Fruit fly (Drosophila melanogaster) whole organism, embryonic: ENCODE data around the gene Ppm1.
A peak's percentile ranks its signal among the peaks of the same experiment; 100 is the strongest.

Experiments used
- ATbp ChIP-seq: fragments of 200-800 bp; sonication (Bioruptor generic); optimal IDR thresholded peaks from 2 replicates; lab custom pipeline; 2017; ENCODE audit warnings: missing biosample characterization, mild to moderate bottlenecking, missing genetic modification characterization, missing genetic modification reagents
- CG10321 ChIP-seq: fragments of 200-800 bp; sonication (Bioruptor generic); IDR thresholded peaks from 2 replicates; pipeline ENCODE4 v1.3.6; 2022; ENCODE audit warnings: missing biosample characterization, missing genetic modification characterization
- CG12391 ChIP-seq: fragments of 200-800 bp; sonication (Bioruptor generic); optimal IDR thresholded peaks from 3 replicates; lab custom pipeline; 2018; ENCODE audit warnings: missing biosample characterization, mild to moderate bottlenecking, missing genetic modification characterization, moderate library complexity
- CG13775 ChIP-seq: fragments of 200-800 bp; sonication (Bioruptor generic); optimal IDR thresholded peaks from 3 replicates; lab custom pipeline; 2017; ENCODE audit warnings: missing biosample characterization, mild to moderate bottlenecking, missing genetic modification characterization
- CG15696 ChIP-seq: fragments of 200-800 bp; sonication (Bioruptor generic); optimal IDR thresholded peaks from 2 replicates; lab custom pipeline; 2019; ENCODE audit warnings: missing biosample characterization, mild to moderate bottlenecking, missing genetic modification characterization, moderate library complexity
- CG17359 ChIP-seq: fragments of 200-800 bp; sonication (Bioruptor generic); optimal IDR thresholded peaks from 3 replicates; lab custom pipeline; 2018; ENCODE audit warnings: missing biosample characterization, mild to moderate bottlenecking, missing genetic modification characterization, moderate library complexity
- CG17612 ChIP-seq: fragments of 200-800 bp; sonication (Bioruptor generic); IDR thresholded peaks from 2 replicates; pipeline ENCODE4 v1.3.6; 2022; ENCODE audit warnings: missing biosample characterization, missing genetic modification characterization
- CG17802 ChIP-seq: fragments of 200-800 bp; sonication (Bioruptor generic); optimal IDR thresholded peaks from 2 replicates; lab custom pipeline; 2018; ENCODE audit warnings: missing biosample characterization, mild to moderate bottlenecking, missing genetic modification characterization, moderate library complexity
- CG18476 ChIP-seq: fragments of 200-800 bp; sonication (Bioruptor generic); optimal IDR thresholded peaks from 2 replicates; lab custom pipeline; 2016; ENCODE audit warnings: missing biosample characterization, mild to moderate bottlenecking, missing genetic modification characterization
- CG3163 ChIP-seq: fragments of 200-800 bp; sonication (Bioruptor generic); optimal IDR thresholded peaks from 3 replicates; lab custom pipeline; 2016; ENCODE audit warnings: missing biosample characterization, missing genetic modification characterization
- CG32767 ChIP-seq: fragments of 200-800 bp; sonication (Bioruptor generic); IDR thresholded peaks from 2 replicates; pipeline ENCODE4 v1.3.6; 2022; ENCODE audit warnings: missing biosample characterization, missing genetic modification characterization
- CG4328 ChIP-seq: fragments of 200-800 bp; sonication (Bioruptor generic); optimal IDR thresholded peaks from 3 replicates; lab custom pipeline; 2017; ENCODE audit warnings: missing biosample characterization, missing genetic modification reagents, missing genetic modification characterization
- CG4617 ChIP-seq: fragments of 200-800 bp; sonication (Bioruptor generic); optimal IDR thresholded peaks from 3 replicates; lab custom pipeline; 2016; ENCODE audit warnings: missing biosample characterization, missing genetic modification characterization, borderline replicate concordance
- CG5245 ChIP-seq: fragments of 200-800 bp; sonication (Bioruptor generic); optimal IDR thresholded peaks from 3 replicates; lab custom pipeline; 2016; ENCODE audit warnings: missing biosample characterization, missing genetic modification characterization
- CG6683 ChIP-seq: fragments of 200-800 bp; sonication (Bioruptor generic); optimal IDR thresholded peaks from 2 replicates; lab custom pipeline; 2017; ENCODE audit warnings: missing biosample characterization, mild to moderate bottlenecking, missing genetic modification characterization, missing genetic modification reagents
- CG7928 ChIP-seq: fragments of 200-800 bp; sonication (Bioruptor generic); optimal IDR thresholded peaks from 2 replicates; lab custom pipeline; 2017; ENCODE audit warnings: missing biosample characterization, mild to moderate bottlenecking, missing genetic modification characterization
- CG8290 ChIP-seq, 3 experiments: fragments of 200-800 bp; sonication (Bioruptor generic); optimal IDR thresholded peaks; 2 replicates each; lab custom pipeline; 2016 to 2019; ENCODE audit warnings: missing biosample characterization in 3 of 3, missing genetic modification characterization in 3 of 3, mild to moderate bottlenecking in 2 of 3, moderate library complexity in 1 of 3
- CG8924 ChIP-seq: fragments of 200-800 bp; optimal IDR thresholded peaks from 3 replicates; lab custom pipeline; 2019; ENCODE audit warnings: missing biosample characterization, mild to moderate bottlenecking, missing genetic modification characterization, moderate library complexity
- CG9609 ChIP-seq: fragments of 200-800 bp; sonication (Bioruptor generic); optimal IDR thresholded peaks from 3 replicates; lab custom pipeline; 2016; ENCODE audit warnings: missing biosample characterization, missing genetic modification characterization
- CTCF ChIP-seq: fragments of 200-800 bp; sonication (Bioruptor generic); optimal IDR thresholded peaks from 2 replicates; lab custom pipeline; 2017; ENCODE audit warnings: missing biosample characterization, mild to moderate bottlenecking, missing genetic modification characterization, moderate library complexity
- Dll ChIP-seq: fragments of 200-800 bp; sonication (Bioruptor generic); IDR thresholded peaks from 4 replicates; pipeline ENCODE4 v1.3.6; 2022; ENCODE audit warnings: missing biosample characterization, missing genetic modification characterization; ENCODE audit not compliant: partially characterized antibody
- Doc3 ChIP-seq: fragments of 200-800 bp; sonication (Bioruptor generic); IDR thresholded peaks from 3 replicates; pipeline ENCODE4 v1.3.6; 2022; ENCODE audit warnings: missing biosample characterization, missing genetic modification characterization; ENCODE audit not compliant: partially characterized antibody
- ERR ChIP-seq: fragments of 200-800 bp; sonication (Bioruptor generic); optimal IDR thresholded peaks from 2 replicates; lab custom pipeline; 2016; ENCODE audit warnings: missing biosample characterization, missing genetic modification characterization
- Eip74EF ChIP-seq, 2 experiments: fragments of 200-800 bp in 1 of 2; fragments of >200 bp in 1 of 2; sonication (Bioruptor generic) in 1 of 2; optimal IDR thresholded peaks; 2 replicates each; lab custom pipeline; 2017 to 2019; ENCODE audit warnings: missing biosample characterization in 2 of 2, missing genetic modification characterization in 2 of 2, mild to moderate bottlenecking in 1 of 2, moderate library complexity in 1 of 2
- HHEX ChIP-seq: fragments of 200-800 bp; sonication (Bioruptor generic); optimal IDR thresholded peaks from 3 replicates; lab custom pipeline; 2017; ENCODE audit warnings: missing biosample characterization, mild to moderate bottlenecking, missing genetic modification characterization, missing genetic modification reagents
- Hand ChIP-seq: fragments of 200-800 bp; sonication (Bioruptor generic); optimal IDR thresholded peaks from 2 replicates; lab custom pipeline; 2017; ENCODE audit warnings: mild to moderate bottlenecking, missing biosample characterization, missing genetic modification reagents, missing genetic modification characterization
- Jarid2 ChIP-seq: fragments of 200-800 bp; sonication (Bioruptor generic); optimal IDR thresholded peaks from 3 replicates; lab custom pipeline; 2017; ENCODE audit warnings: mild to moderate bottlenecking, missing biosample characterization, missing genetic modification reagents, missing genetic modification characterization
- Nf-YA ChIP-seq: fragments of 200-800 bp; sonication (Bioruptor generic); IDR thresholded peaks from 2 replicates; pipeline ENCODE4 v1.3.6; 2022; ENCODE audit warnings: missing biosample characterization, missing genetic modification characterization
- Sox102F ChIP-seq: fragments of 200-800 bp; sonication (Bioruptor generic); optimal IDR thresholded peaks from 2 replicates; lab custom pipeline; 2018; ENCODE audit warnings: missing biosample characterization, mild to moderate bottlenecking, missing genetic modification characterization, moderate library complexity
- Stat92E ChIP-seq, 3 experiments: fragments of >200 bp in 2 of 3; fragments of 200-800 bp in 1 of 3; sonication (Bioruptor generic) in 1 of 3; optimal IDR thresholded peaks; 2 replicates each; lab custom pipeline; 2017 to 2019; ENCODE audit warnings: missing biosample characterization in 3 of 3, missing genetic modification characterization in 3 of 3, mild to moderate bottlenecking in 1 of 3, moderate library complexity in 1 of 3
- Trl ChIP-seq, 3 experiments: fragments of >200 bp in 2 of 3; fragments of 200-800 bp in 1 of 3; sonication (Bioruptor generic) in 1 of 3; optimal IDR thresholded peaks; 2 replicates in 1 of 3; 3 replicates in 2 of 3; lab custom pipeline; 2016 to 2017; ENCODE audit warnings: missing biosample characterization in 1 of 3, missing genetic modification characterization in 1 of 3
- Xrp1 ChIP-seq: fragments of 200-800 bp; sonication (Bioruptor generic); IDR thresholded peaks from 2 replicates; pipeline ENCODE4 v1.3.6; 2022; ENCODE audit warnings: missing biosample characterization, missing genetic modification characterization
- amos ChIP-seq: fragments of 200-800 bp; sonication (Bioruptor generic); IDR thresholded peaks from 2 replicates; pipeline ENCODE4 v1.3.6; 2022; ENCODE audit warnings: missing biosample characterization, missing genetic modification characterization; ENCODE audit not compliant: partially characterized antibody
- dpn ChIP-seq, 2 experiments: fragments of 200-800 bp; sonication (Bioruptor generic); optimal IDR thresholded peaks; 3 replicates each; lab custom pipeline; 2016; ENCODE audit warnings: missing biosample characterization in 2 of 2, missing genetic modification characterization in 2 of 2
- dysf ChIP-seq: fragments of 200-800 bp; sonication (Bioruptor generic); IDR thresholded peaks from 3 replicates; pipeline ENCODE4 v1.3.6; 2022; ENCODE audit warnings: missing biosample characterization, missing genetic modification characterization
- hth ChIP-seq: fragments of >200 bp; optimal IDR thresholded peaks from 2 replicates; lab custom pipeline; 2017; ENCODE audit warnings: inconsistent platforms
- kay ChIP-seq: fragments of 200-800 bp; sonication (Bioruptor generic); optimal IDR thresholded peaks from 2 replicates; lab custom pipeline; 2016; ENCODE audit warnings: missing biosample characterization, missing genetic modification characterization
- kni ChIP-seq: fragments of 200-800 bp; sonication (Bioruptor generic); optimal IDR thresholded peaks from 3 replicates; lab custom pipeline; 2017; ENCODE audit warnings: mild to moderate bottlenecking, missing biosample characterization, missing genetic modification reagents, missing genetic modification characterization
- lola ChIP-seq, 3 experiments: fragments of >200 bp in 2 of 3; fragments of 200-800 bp in 1 of 3; sonication (Bioruptor generic) in 1 of 3; optimal IDR thresholded peaks; 2 replicates each; lab custom pipeline; 2017 to 2019; ENCODE audit warnings: missing biosample characterization in 3 of 3, missing genetic modification characterization in 3 of 3, mild to moderate bottlenecking in 1 of 3, moderate library complexity in 1 of 3
- scrt ChIP-seq: fragments of 200-800 bp; sonication (Bioruptor generic); optimal IDR thresholded peaks from 2 replicates; lab custom pipeline; 2018; ENCODE audit warnings: missing biosample characterization, mild to moderate bottlenecking, missing genetic modification characterization, moderate library complexity
- ssp ChIP-seq: fragments of 200-800 bp; sonication (Bioruptor generic); IDR thresholded peaks from 2 replicates; pipeline ENCODE4 v1.3.6; 2022; ENCODE audit warnings: missing biosample characterization, missing genetic modification characterization
- trem ChIP-seq: fragments of 200-800 bp; optimal IDR thresholded peaks from 3 replicates; lab custom pipeline; 2019; ENCODE audit warnings: missing biosample characterization, mild to moderate bottlenecking, missing genetic modification characterization, moderate library complexity
- tup ChIP-seq: fragments of 200-800 bp; sonication (Bioruptor generic); optimal IDR thresholded peaks from 2 replicates; lab custom pipeline; 2016; ENCODE audit warnings: missing biosample characterization, mild to moderate bottlenecking, missing genetic modification characterization, moderate library complexity
- vfl ChIP-seq: fragments of 200-800 bp; sonication (Bioruptor generic); optimal IDR thresholded peaks from 2 replicates; lab custom pipeline; 2016; ENCODE audit warnings: missing biosample characterization, missing genetic modification characterization
- wdn ChIP-seq: fragments of 200-800 bp; sonication (Bioruptor generic); IDR thresholded peaks from 2 replicates; pipeline ENCODE4 v1.3.6; 2022; ENCODE audit warnings: missing biosample characterization, missing genetic modification characterization
- zen ChIP-seq: fragments of 200-800 bp; sonication (Bioruptor generic); optimal IDR thresholded peaks from 3 replicates; lab custom pipeline; 2018; ENCODE audit warnings: missing biosample characterization, mild to moderate bottlenecking, missing genetic modification characterization, moderate library complexity

Gene Ppm1

DNA sequence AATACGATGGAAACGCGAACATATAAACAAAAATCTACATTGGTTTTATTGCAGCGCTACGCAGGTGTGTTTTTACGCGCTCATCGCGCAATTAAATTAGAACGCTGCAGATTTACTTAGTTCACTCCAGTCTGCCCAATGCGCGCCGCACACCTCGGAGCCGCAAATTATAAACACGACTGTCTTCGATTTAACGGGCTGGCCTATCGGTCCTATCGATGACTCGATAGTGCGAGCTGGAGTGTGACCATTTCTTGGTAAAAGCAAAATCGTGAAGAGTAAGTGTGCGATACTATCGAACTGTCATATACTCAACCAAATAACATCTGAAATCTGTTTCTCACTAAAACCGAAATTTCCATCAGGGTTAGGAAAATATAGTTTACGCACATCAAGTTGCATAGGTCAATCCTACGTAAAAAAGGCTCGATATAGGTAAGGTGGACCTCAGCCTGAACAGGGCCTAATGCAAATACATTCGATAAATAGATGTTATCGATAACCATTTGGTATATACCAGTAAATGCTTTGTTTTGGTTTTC lies 40.6 kb upstream of the Ppm1 start, which contains the start of the genes klar and BORCS6 (continued):
- TF ChIP-seq tup (GFP tag; lab: Kevin White, UChicago) = no peak
- TF ChIP-seq CG15696 (tag; lab: Kevin White, UChicago) = peak; percentile 39
- peak; percentile 61 for TF ChIP-seq CG8924 (tag; lab: Kevin White, UChicago)
- TF ChIP-seq hth (lab: Kevin White, UChicago) = no peak
- TF ChIP-seq amos (GFP tag; lab: Robert Waterston, UW) = peak; percentile 95
- TF ChIP-seq HHEX (GFP tag; lab: Kevin White, UChicago) = peak; percentile 18
- TF ChIP-seq Nf-YA (GFP tag; lab: Robert Waterston, UW) = no peak
- peak; percentile 48 for TF ChIP-seq Sox102F
- peak; percentile 51 for TF ChIP-seq kni
- peak in 1 of 2 experiments; percentile 13 for TF ChIP-seq Trl (optimal IDR thresholded peaks at IDR 0.05; lab: Kevin White, UChicago)
- peak; percentile 59 for TF ChIP-seq Trl (GFP tag; optimal IDR thresholded peaks at IDR 0.05; lab: Kevin White, UChicago)
- TF ChIP-seq CG6683 (GFP tag; lab: Kevin White, UChicago) = peak; percentile 0
- TF ChIP-seq Jarid2 (GFP tag; lab: Kevin White, UChicago) = peak; percentile 94
- peak in 1 of 3 experiments; percentile 91 for TF ChIP-seq Stat92E (GFP tag; optimal IDR thresholded peaks at IDR 0.05; lab: Kevin White, UChicago)
- TF ChIP-seq vfl (GFP tag; lab: Kevin White, UChicago) = peak; percentile 66
- TF ChIP-seq ERR (GFP tag; lab: Kevin White, UChicago) = peak; percentile 75
- TF ChIP-seq lola (GFP tag; optimal IDR thresholded peaks at IDR 0.05; lab: Kevin White, UChicago) = peak in 2 of 3 experiments; percentile 27 to 83
- peak; percentile 93 for TF ChIP-seq ssp (GFP tag; lab: Robert Waterston, UW)
- peak; percentile 52 for TF ChIP-seq CTCF (GFP tag; lab: Kevin White, UChicago)
- TF ChIP-seq Hand (GFP tag; lab: Kevin White, UChicago) = peak; percentile 18
- no peak for TF ChIP-seq wdn
- TF ChIP-seq CG5245 (GFP tag; lab: Kevin White, UChicago) = peak; percentile 23
- TF ChIP-seq zen (tag; lab: Kevin White, UChicago) = peak; percentile 58
- peak; percentile 17; the same call in 1 of the 2 replicates for TF ChIP-seq Xrp1 (GFP tag; lab: Robert Waterston, UW)
- peak; percentile 73 for TF ChIP-seq CG9609 (GFP tag; lab: Kevin White, UChicago)
- TF ChIP-seq Doc3 (GFP tag; lab: Robert Waterston, UW) = peak; percentile 97
- no peak for TF ChIP-seq CG17612 (GFP tag; lab: Robert Waterston, UW)
- TF ChIP-seq trem (tag; lab: Kevin White, UChicago) = peak; percentile 81
- TF ChIP-seq CG3163 (GFP tag; lab: Kevin White, UChicago) = peak; percentile 36
- TF ChIP-seq Dll = peak; percentile 99
- peak; percentile 42; the same call in 1 of the 3 replicates for TF ChIP-seq dysf (GFP tag; lab: Robert Waterston, UW)
- TF ChIP-seq CG7928 (GFP tag; lab: Kevin White, UChicago) = no peak

DNA sequence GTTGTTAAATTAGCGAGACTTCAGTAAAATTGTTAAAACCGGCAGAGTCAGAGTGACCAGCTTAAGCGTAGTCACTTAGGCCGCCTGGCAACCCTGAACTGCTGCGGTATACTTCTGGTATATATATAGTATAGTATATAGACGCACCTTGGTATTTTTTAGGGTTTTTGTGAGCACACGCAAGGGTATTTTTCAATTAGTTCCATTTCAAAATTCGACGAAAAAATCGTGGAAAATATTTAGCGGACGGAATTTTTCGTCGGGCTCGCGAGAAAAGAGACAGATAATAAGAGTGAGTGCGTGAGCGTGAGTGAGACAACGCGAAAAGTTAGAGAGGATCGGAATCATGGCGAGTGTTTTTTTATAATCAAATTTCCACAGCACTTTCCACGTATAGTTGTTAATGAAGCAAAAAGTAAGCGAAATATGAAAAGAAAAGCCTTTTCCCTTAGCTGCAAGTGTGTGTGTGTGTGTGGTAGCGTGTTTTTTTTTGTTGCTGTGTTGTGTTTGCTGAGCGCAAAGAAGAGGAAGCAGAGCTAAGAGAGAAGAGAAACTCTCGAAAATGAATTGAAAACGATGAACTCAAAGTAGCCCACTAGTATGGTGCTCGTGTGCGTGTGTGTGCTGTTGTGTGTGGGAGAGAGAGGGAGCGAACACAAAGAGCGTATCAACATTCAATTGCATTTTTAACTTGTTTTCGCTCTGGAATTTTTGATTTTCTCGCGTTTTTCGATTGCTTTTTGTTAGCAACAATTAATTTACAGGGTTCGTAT lies 38.1 kb upstream of the Ppm1 start, which contains the start of the genes Cypl and Hipk:
Gene Cypl, minus strand, starts transcription at position 69 of the 773 bp plus-strand sequence.
Gene Hipk, plus strand, starts transcription at position 198 of the 773 bp plus-strand sequence.
- TF ChIP-seq CG4328 = peak; percentile 48
- TF ChIP-seq ATbp (GFP tag; lab: Kevin White, UChicago) = peak; percentile 4
- peak; percentile 6 for TF ChIP-seq CG13775 (GFP tag; lab: Kevin White, UChicago)
- peak; percentile 77 for TF ChIP-seq CG10321 (GFP tag; lab: Robert Waterston, UW)
- TF ChIP-seq CG18476 (GFP tag; lab: Kevin White, UChicago) = peak; percentile 30
- TF ChIP-seq dpn (GFP tag; optimal IDR thresholded peaks at IDR 0.05; lab: Kevin White, UChicago) = peak in 1 of 2 experiments; percentile 9
- TF ChIP-seq CG17359 (tag; lab: Kevin White, UChicago) = peak; percentile 5
- peak; percentile 11 for TF ChIP-seq kay (GFP tag; lab: Kevin White, UChicago)
- TF ChIP-seq Eip74EF (GFP tag; optimal IDR thresholded peaks at IDR 0.05; lab: Kevin White, UChicago) = peak in 1 of 2 experiments; percentile 56
- TF ChIP-seq scrt (GFP tag; lab: Kevin White, UChicago) = peak; percentile 51
- TF ChIP-seq CG4617 (GFP tag; lab: Kevin White, UChicago) = peak; percentile 74
- peak; percentile 19 for TF ChIP-seq CG8290 (GFP tag; optimal IDR thresholded peaks at IDR 0.05; lab: Kevin White, UChicago)
- TF ChIP-seq CG8290 (tag; optimal IDR thresholded peaks at IDR 0.05; lab: Kevin White, UChicago) = peak; percentile 24 to 85
- peak; percentile 44 for TF ChIP-seq CG12391
- TF ChIP-seq CG32767 = peak; percentile 59; the same call in 1 of the 2 replicates
- peak; percentile 62 for TF ChIP-seq CG17802
